Fruit fly (Drosophila melanogaster) whole organism, embryonic: Measurements from ENCODE around the gene Root.

Experiments
- Atf-2 ChIP-seq: fragments of 200-800 bp; sonication (Bioruptor generic); optimal IDR thresholded peaks from 2 replicates; lab custom pipeline; 2016; ENCODE audit warnings: missing biosample characterization, missing genetic modification characterization
- B-H2 ChIP-seq: fragments of 200-800 bp; sonication (Bioruptor generic); optimal IDR thresholded peaks from 2 replicates; lab custom pipeline; 2018; ENCODE audit warnings: missing biosample characterization, mild to moderate bottlenecking, missing genetic modification characterization
- CG10274 ChIP-seq: fragments of 200-800 bp; sonication (Bioruptor generic); optimal IDR thresholded peaks from 3 replicates; lab custom pipeline; 2017; ENCODE audit warnings: missing biosample characterization, mild to moderate bottlenecking, missing genetic modification characterization
- CG10366 ChIP-seq: fragments of 200-800 bp; sonication (Bioruptor generic); IDR thresholded peaks from 2 replicates; pipeline ENCODE4 v1.3.6; 2022; ENCODE audit warnings: missing biosample characterization, missing genetic modification characterization
- CG10431 ChIP-seq: fragments of 200-800 bp; sonication (Bioruptor generic); optimal IDR thresholded peaks from 3 replicates; lab custom pipeline; 2018; ENCODE audit warnings: missing biosample characterization, mild to moderate bottlenecking, missing genetic modification characterization
- CG10565 ChIP-seq: fragments of 200-800 bp; sonication (Bioruptor generic); optimal IDR thresholded peaks from 3 replicates; lab custom pipeline; 2016; ENCODE audit warnings: missing biosample characterization, mild to moderate bottlenecking, missing genetic modification characterization
- CG16779 ChIP-seq: fragments of 200-800 bp; sonication (Bioruptor generic); IDR thresholded peaks from 2 replicates; pipeline ENCODE4 v1.3.6; 2022; ENCODE audit warnings: missing biosample characterization, missing genetic modification characterization
- CG18262 ChIP-seq: fragments of 200-800 bp; optimal IDR thresholded peaks from 3 replicates; lab custom pipeline; 2019; ENCODE audit warnings: missing biosample characterization, mild to moderate bottlenecking, missing genetic modification characterization, moderate library complexity
- CG2116 ChIP-seq: fragments of 200-800 bp; sonication (Bioruptor generic); optimal IDR thresholded peaks from 3 replicates; lab custom pipeline; 2018; ENCODE audit warnings: missing biosample characterization, mild to moderate bottlenecking, missing genetic modification characterization
- CG2199 ChIP-seq: fragments of 200-800 bp; sonication (Bioruptor generic); IDR thresholded peaks from 3 replicates; pipeline ENCODE4 v1.3.6; 2022; ENCODE audit warnings: missing biosample characterization, missing genetic modification characterization
- CG34376 ChIP-seq: fragments of 200-800 bp; sonication (Bioruptor generic); optimal IDR thresholded peaks from 2 replicates; lab custom pipeline; 2018; ENCODE audit warnings: missing biosample characterization, mild to moderate bottlenecking, missing genetic modification characterization
- CG6654 ChIP-seq: fragments of 200-800 bp; sonication (Bioruptor generic); optimal IDR thresholded peaks from 2 replicates; lab custom pipeline; 2017; ENCODE audit warnings: missing biosample characterization, mild to moderate bottlenecking, missing genetic modification characterization
- CG6683 ChIP-seq: fragments of 200-800 bp; sonication (Bioruptor generic); optimal IDR thresholded peaks from 2 replicates; lab custom pipeline; 2017; ENCODE audit warnings: missing biosample characterization, mild to moderate bottlenecking, missing genetic modification characterization, missing genetic modification reagents
- CG7928 ChIP-seq: fragments of 200-800 bp; sonication (Bioruptor generic); optimal IDR thresholded peaks from 2 replicates; lab custom pipeline; 2017; ENCODE audit warnings: missing biosample characterization, mild to moderate bottlenecking, missing genetic modification characterization
- CG8388 ChIP-seq: fragments of 200-800 bp; sonication (Bioruptor generic); optimal IDR thresholded peaks from 2 replicates; lab custom pipeline; 2019; ENCODE audit warnings: missing biosample characterization, mild to moderate bottlenecking, missing genetic modification characterization, moderate library complexity
- CoRest ChIP-seq: fragments of 200-800 bp; sonication (Bioruptor generic); optimal IDR thresholded peaks from 3 replicates; lab custom pipeline; 2018; ENCODE audit warnings: missing biosample characterization, mild to moderate bottlenecking, missing genetic modification characterization, moderate library complexity
- Dfd ChIP-seq, 2 experiments: fragments of >200 bp; optimal IDR thresholded peaks; 2 replicates each; lab custom pipeline; 2017; ENCODE audit warnings: missing biosample characterization in 2 of 2, missing genetic modification characterization in 2 of 2
- Dip3 ChIP-seq: fragments of 200-800 bp; sonication (Bioruptor generic); optimal IDR thresholded peaks from 3 replicates; lab custom pipeline; 2016; ENCODE audit warnings: missing biosample characterization, missing genetic modification characterization
- Drgx ChIP-seq: fragments of 200-800 bp; sonication (Bioruptor generic); IDR thresholded peaks from 2 replicates; pipeline ENCODE4 v1.3.6; 2022; ENCODE audit warnings: missing biosample characterization, missing genetic modification characterization
- E2f2 ChIP-seq: fragments of 200-800 bp; sonication (Bioruptor generic); IDR thresholded peaks from 2 replicates; pipeline ENCODE4 v1.3.6; 2022; ENCODE audit warnings: missing biosample characterization, missing genetic modification characterization
- Ets65A ChIP-seq: fragments of 200-800 bp; sonication (Bioruptor generic); peaks from one replicate; lab custom pipeline; 2016; ENCODE audit warnings: missing biosample characterization, missing genetic modification characterization
- Ets97D ChIP-seq: fragments of 200-800 bp; sonication (Bioruptor generic); optimal IDR thresholded peaks from 3 replicates; lab custom pipeline; 2016; ENCODE audit warnings: missing biosample characterization, missing genetic modification characterization
- Med ChIP-seq: fragments of 200-800 bp; sonication (Bioruptor generic); peaks from one replicate; lab custom pipeline; 2016; ENCODE audit warnings: missing biosample characterization, missing genetic modification characterization, mild to moderate bottlenecking, inconsistent platforms, moderate library complexity
- Mrtf ChIP-seq: fragments of 200-800 bp; sonication (Bioruptor generic); IDR thresholded peaks from 3 replicates; pipeline ENCODE4 v1.3.6; 2022; ENCODE audit warnings: missing biosample characterization, missing genetic modification characterization
- NC2β ChIP-seq: fragments of 200-800 bp; sonication (Bioruptor generic); optimal IDR thresholded peaks from 2 replicates; lab custom pipeline; 2016; ENCODE audit warnings: missing biosample characterization, missing genetic modification characterization
- Optix ChIP-seq: fragments of 200-800 bp; sonication (Bioruptor generic); IDR thresholded peaks from 3 replicates; pipeline ENCODE4 v1.3.6; 2022; ENCODE audit warnings: missing biosample characterization, missing genetic modification characterization
- PHDP ChIP-seq: fragments of 200-800 bp; sonication (Bioruptor generic); optimal IDR thresholded peaks from 3 replicates; lab custom pipeline; 2018; ENCODE audit warnings: missing biosample characterization, mild to moderate bottlenecking, missing genetic modification characterization, moderate library complexity
- Rfx ChIP-seq: fragments of 200-800 bp; sonication (Bioruptor generic); IDR thresholded peaks from 2 replicates; pipeline ENCODE4 v1.3.6; 2022; ENCODE audit warnings: missing biosample characterization, missing genetic modification characterization
- Tbp ChIP-seq: fragments of >200 bp; optimal IDR thresholded peaks from 2 replicates; lab custom pipeline; 2018; ENCODE audit warnings: missing biosample characterization, missing genetic modification characterization
- bsh ChIP-seq, 2 experiments: fragments of 200-800 bp; sonication (Bioruptor generic); optimal IDR thresholded peaks; 2 replicates each; lab custom pipeline; 2017 to 2018; ENCODE audit warnings: mild to moderate bottlenecking in 2 of 2, missing biosample characterization in 2 of 2, missing genetic modification characterization in 2 of 2, moderate library complexity in 1 of 2
- dmrt11E ChIP-seq: fragments of 200-800 bp; sonication (Bioruptor generic); optimal IDR thresholded peaks from 3 replicates; lab custom pipeline; 2018; ENCODE audit warnings: missing biosample characterization, mild to moderate bottlenecking, missing genetic modification characterization, moderate library complexity
- dmrt99B ChIP-seq: fragments of 200-800 bp; sonication (Bioruptor generic); optimal IDR thresholded peaks from 2 replicates; lab custom pipeline; 2018; ENCODE audit warnings: missing biosample characterization, mild to moderate bottlenecking, missing genetic modification characterization, moderate library complexity
- fd102C ChIP-seq: fragments of 200-800 bp; sonication (Bioruptor generic); optimal IDR thresholded peaks from 2 replicates; lab custom pipeline; 2018; ENCODE audit warnings: missing biosample characterization, mild to moderate bottlenecking, missing genetic modification characterization, moderate library complexity
- grau ChIP-seq: fragments of 200-800 bp; optimal IDR thresholded peaks from 3 replicates; lab custom pipeline; 2019; ENCODE audit warnings: missing biosample characterization, mild to moderate bottlenecking, missing genetic modification characterization, moderate library complexity
- gt ChIP-seq: fragments of 200-800 bp; sonication (Bioruptor generic); IDR thresholded peaks from 2 replicates; pipeline ENCODE4 v1.3.6; 2022; ENCODE audit warnings: missing biosample characterization, missing genetic modification characterization
- h ChIP-seq: fragments of >200 bp; optimal IDR thresholded peaks from 2 replicates; lab custom pipeline; 2017
- lmd ChIP-seq: fragments of 200-800 bp; sonication (Bioruptor generic); IDR thresholded peaks from 2 replicates; pipeline ENCODE4 v1.3.6; 2022; ENCODE audit warnings: missing biosample characterization, missing genetic modification characterization
- lola ChIP-seq, 3 experiments: fragments of >200 bp in 2 of 3; fragments of 200-800 bp in 1 of 3; sonication (Bioruptor generic) in 1 of 3; optimal IDR thresholded peaks; 2 replicates each; lab custom pipeline; 2017 to 2019; ENCODE audit warnings: missing biosample characterization in 3 of 3, missing genetic modification characterization in 3 of 3, mild to moderate bottlenecking in 1 of 3, moderate library complexity in 1 of 3
- odd ChIP-seq: fragments of 200-800 bp; sonication (Bioruptor generic); optimal IDR thresholded peaks from 2 replicates; lab custom pipeline; 2017; ENCODE audit warnings: missing biosample characterization, mild to moderate bottlenecking, missing genetic modification characterization
- pfk ChIP-seq: fragments of 200-800 bp; sonication (Bioruptor generic); optimal IDR thresholded peaks from 2 replicates; lab custom pipeline; 2018; ENCODE audit warnings: missing biosample characterization, mild to moderate bottlenecking, missing genetic modification characterization, moderate library complexity
- prd ChIP-seq, 3 experiments: fragments of >200 bp in 2 of 3; fragments of 200-800 bp in 1 of 3; sonication (Bioruptor generic) in 1 of 3; optimal IDR thresholded peaks in 2 of 3; IDR thresholded peaks in 1 of 3; 2 replicates in 2 of 3; 3 replicates in 1 of 3; pipeline versions ENCODE4 v1.3.6 to Lab custom; 2017 to 2022; ENCODE audit warnings: missing biosample characterization in 1 of 3, missing genetic modification characterization in 1 of 3
- pzg ChIP-seq: fragments of 200-800 bp; sonication (Bioruptor generic); optimal IDR thresholded peaks from 3 replicates; lab custom pipeline; 2018; ENCODE audit warnings: missing biosample characterization, mild to moderate bottlenecking, missing genetic modification characterization, moderate library complexity
- sna ChIP-seq: fragments of 200-800 bp; sonication (Bioruptor generic); IDR thresholded peaks from 2 replicates; pipeline ENCODE4 v1.3.6; 2022; ENCODE audit warnings: missing biosample characterization, missing genetic modification characterization; ENCODE audit not compliant: partially characterized antibody
- sr ChIP-seq: fragments of 200-800 bp; sonication (Bioruptor generic); IDR thresholded peaks from 3 replicates; pipeline ENCODE4 v1.3.6; 2022; ENCODE audit warnings: missing biosample characterization, missing genetic modification characterization
- stwl ChIP-seq: fragments of 200-800 bp; sonication (Bioruptor generic); optimal IDR thresholded peaks from 3 replicates; lab custom pipeline; 2018; ENCODE audit warnings: missing biosample characterization, mild to moderate bottlenecking, missing genetic modification characterization, moderate library complexity
- toy ChIP-seq: fragments of 200-800 bp; sonication (Bioruptor generic); IDR thresholded peaks from 2 replicates; pipeline ENCODE4 v1.3.6; 2022; ENCODE audit warnings: missing biosample characterization, missing genetic modification characterization
- zfh2 ChIP-seq: fragments of 200-800 bp; sonication (Bioruptor generic); optimal IDR thresholded peaks from 2 replicates; lab custom pipeline; 2016; ENCODE audit warnings: missing biosample characterization, missing genetic modification characterization

Gene Root

DNA sequence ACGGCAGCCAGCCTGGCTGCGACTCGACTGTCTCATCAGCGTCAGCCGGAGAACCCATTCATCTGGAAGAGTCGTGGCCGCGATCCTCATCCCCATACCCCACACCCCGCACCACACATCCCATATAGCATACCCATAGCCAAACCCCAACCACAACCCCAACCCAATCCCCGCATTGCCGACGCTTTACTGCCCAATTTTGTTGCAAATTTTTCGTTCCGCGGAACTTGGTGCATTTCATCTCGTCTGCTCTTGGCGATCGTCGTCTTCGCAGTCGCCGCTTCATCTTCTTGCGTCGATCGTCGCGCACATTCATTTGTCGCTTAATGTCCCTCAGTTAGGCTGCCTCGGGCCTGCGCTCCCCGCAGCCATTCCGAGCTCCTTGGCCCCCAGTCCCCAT lies 30.3 kb downstream of the Root start:
- peak; percentile 57 for TF ChIP-seq Ets65A (GFP tag; lab: Kevin White, UChicago)
- no peak for TF ChIP-seq PHDP (tag; lab: Kevin White, UChicago)

DNA sequence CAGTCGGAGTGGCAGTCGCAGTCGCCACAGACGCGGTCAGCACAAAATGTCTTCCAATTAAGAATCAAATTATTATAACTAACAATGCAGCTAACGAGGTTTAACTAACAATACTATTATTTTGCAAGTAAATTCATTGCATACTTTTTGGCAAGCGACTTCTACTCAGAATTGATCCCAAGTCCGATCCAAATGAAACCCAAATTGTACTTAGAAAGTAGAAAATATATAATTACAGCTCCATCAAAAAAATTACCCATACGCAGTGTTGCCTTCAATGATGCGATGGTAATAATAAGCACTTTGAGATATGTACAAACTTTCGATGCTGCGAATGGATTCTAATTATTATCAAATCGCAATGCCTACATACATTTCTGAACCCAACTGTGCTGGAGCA lies 30.7 kb downstream of the Root start:
- TF ChIP-seq CG6654 (GFP tag; lab: Kevin White, UChicago), result no peak
- TF ChIP-seq bsh (GFP tag; optimal IDR thresholded peaks at IDR 0.05; lab: Kevin White, UChicago), result peak in 1 of 2 experiments; percentile 48
- TF ChIP-seq Optix (GFP tag; lab: Robert Waterston, UW), result no peak
- no peak for TF ChIP-seq CG10366 (GFP tag; lab: Robert Waterston, UW)
- no peak for TF ChIP-seq CG8388
- no peak for TF ChIP-seq pzg
- no peak for TF ChIP-seq CG7928 (GFP tag; lab: Kevin White, UChicago)
- TF ChIP-seq Dfd (GFP tag; optimal IDR thresholded peaks at IDR 0.05; lab: Kevin White, UChicago), result no peak
- no peak for TF ChIP-seq Mrtf (GFP tag; lab: Robert Waterston, UW)
- TF ChIP-seq fd102C (GFP tag; lab: Kevin White, UChicago), result no peak
- peak; percentile 31; the same call in 1 of the 2 replicates for TF ChIP-seq Drgx (GFP tag; lab: Robert Waterston, UW)
- no peak for TF ChIP-seq Ets97D (GFP tag; lab: Kevin White, UChicago)
- no peak for TF ChIP-seq pfk

DNA sequence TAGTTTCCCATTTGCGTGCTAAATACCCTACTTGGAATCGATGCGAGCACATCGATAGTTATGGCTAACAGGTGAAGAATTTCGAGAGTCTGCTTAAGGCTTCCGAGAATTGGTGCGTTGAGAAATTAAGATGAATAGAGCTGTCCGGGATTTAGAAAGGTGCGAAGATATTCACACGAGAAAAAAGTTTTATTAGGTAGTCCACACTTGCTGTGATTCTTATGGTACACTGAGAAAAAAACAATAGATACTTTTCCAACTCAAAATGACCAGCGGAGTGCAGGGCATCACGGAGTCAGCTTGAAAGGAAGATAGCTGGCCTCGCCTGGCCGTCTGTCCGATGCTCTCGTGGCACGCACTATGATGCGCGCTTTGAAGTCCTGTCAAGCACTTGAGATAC lies 31.5 kb downstream of the Root start:
- TF ChIP-seq bsh (GFP tag; optimal IDR thresholded peaks at IDR 0.05; lab: Kevin White, UChicago), result peak in 1 of 2 experiments; percentile 86
- no peak for TF ChIP-seq zfh2
- peak; percentile 7 for TF ChIP-seq Med (GFP tag; lab: Kevin White, UChicago)
- TF ChIP-seq prd (optimal IDR thresholded peaks at IDR 0.05; lab: Kevin White, UChicago), result no peak
- TF ChIP-seq prd (GFP tag; IDR thresholded peaks at IDR 0.05; lab: Robert Waterston, UW), result no peak
- TF ChIP-seq CG10274 (GFP tag; lab: Kevin White, UChicago), result peak; percentile 58

DNA sequence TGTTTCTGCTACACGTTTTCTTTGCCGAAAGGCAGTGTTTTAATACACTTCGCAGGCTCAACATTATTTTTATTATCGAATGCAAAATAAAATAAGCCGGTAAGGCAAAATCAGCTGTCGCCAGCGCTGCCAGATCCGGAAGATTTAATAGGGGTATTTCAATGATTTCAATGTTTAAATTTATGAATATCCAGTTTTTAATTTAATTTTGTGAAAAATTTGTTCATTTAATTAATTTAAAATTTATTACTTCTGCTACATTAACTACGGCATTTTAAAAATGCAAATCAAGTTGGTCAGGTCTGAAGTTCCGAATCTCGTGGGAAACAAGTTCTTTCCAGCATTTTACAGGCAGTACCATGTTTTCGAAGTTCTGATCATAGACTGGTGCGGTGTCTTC lies 35.8 kb downstream of the Root start, which contains the start of gene Slimp:
Slimp (minus strand) TSS at position 130 of the 400 bp plus-strand sequence.
- TF ChIP-seq CoRest (peak; percentile 8), CG2116 (GFP tag; lab: Kevin White, UChicago) (peak; percentile 18), lola (GFP tag; optimal IDR thresholded peaks at IDR 0.05; lab: Kevin White, UChicago) (peak in 1 of 3 experiments; percentile 31), Atf-2 (GFP tag; lab: Kevin White, UChicago) (no peak), lmd (no peak), grau (peak; percentile 40), sr (GFP tag; lab: Robert Waterston, UW) (no peak), CG10565 (GFP tag; lab: Kevin White, UChicago) (no peak), dmrt11E (tag; lab: Kevin White, UChicago) (no peak), gt (no peak), dmrt99B (no peak), CG2199 (GFP tag; lab: Robert Waterston, UW) (no peak), stwl (tag; lab: Kevin White, UChicago) (peak; percentile 49), h (lab: Kevin White, UChicago) (no peak), Rfx (no peak), CG6683 (GFP tag; lab: Kevin White, UChicago) (no peak), B-H2 (no peak), CG34376 (no peak), sna (GFP tag; lab: Robert Waterston, UW) (peak; percentile 20; the same call in 1 of the 2 replicates), odd (GFP tag; lab: Kevin White, UChicago) (no peak), CG16779 (GFP tag; lab: Robert Waterston, UW) (no peak), NC2β (no peak), toy (GFP tag; lab: Robert Waterston, UW) (no peak), Dip3 (GFP tag; lab: Kevin White, UChicago) (no peak), E2f2 (GFP tag; lab: Robert Waterston, UW) (peak; percentile 37; the same call in 1 of the 2 replicates), CG10431 (no peak), Mrtf (GFP tag; lab: Robert Waterston, UW) (no peak), Tbp (GFP tag; lab: Kevin White, UChicago) (no peak), CG18262 (tag; lab: Kevin White, UChicago) (peak; percentile 10)
